Fruit fly (Drosophila melanogaster): ENCODE results near the gene CG14006.

Gene CG14006

DNA sequence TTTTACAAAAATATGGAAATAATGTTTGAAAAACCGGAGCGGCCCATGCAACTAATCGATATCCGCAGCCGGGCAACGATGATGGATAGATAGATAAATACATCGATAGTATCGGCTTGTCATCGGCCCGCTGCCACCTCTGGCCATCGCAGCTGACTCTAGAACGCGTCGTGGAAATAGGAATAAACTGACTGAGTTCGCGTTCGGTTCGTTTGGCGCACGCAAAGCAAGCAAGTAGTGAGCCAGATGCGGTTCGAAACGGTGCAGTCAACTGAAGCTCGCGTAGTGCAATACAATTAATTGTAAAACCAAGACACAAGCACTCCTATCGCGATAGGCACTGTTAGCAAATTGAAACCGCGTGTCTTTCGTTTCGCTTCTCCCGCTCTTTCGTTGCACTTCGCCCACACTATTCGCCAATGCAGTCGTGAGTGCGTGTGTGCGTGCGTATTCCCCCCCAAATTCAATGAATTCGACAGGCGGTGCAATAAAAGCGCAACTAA is 4.0 kb downstream of the CG14006 start, which contains the start of gene CG11030:
Gene CG11030 (plus strand): TSS at position 136 of the 503 bp plus-strand sequence.
- TF ChIP-seq cic (GFP tag; optimal IDR thresholded peaks at IDR 0.05) (peak; percentile 44), Crg-1 (GFP tag; optimal IDR thresholded peaks at IDR 0.05) (peak; percentile 42), CG33017 (tag; optimal IDR thresholded peaks at IDR 0.05) (no peak), tj (GFP tag; optimal IDR thresholded peaks at IDR 0.05) (peak; percentile 82), Clk (GFP tag; optimal IDR thresholded peaks at IDR 0.05) (no peak), CG12768 (GFP tag; optimal IDR thresholded peaks at IDR 0.05) (no peak), toe (GFP tag; optimal IDR thresholded peaks at IDR 0.05) (no peak), CG11617 (GFP tag; optimal IDR thresholded peaks at IDR 0.05) (no peak), CG7101 (tag; optimal IDR thresholded peaks at IDR 0.05) (no peak), kay (GFP tag; ENCODE audit: borderline replicate concordance) (no peak), ovo (GFP tag; optimal IDR thresholded peaks at IDR 0.05) (peak; percentile 24), CG5204 (GFP tag; optimal IDR thresholded peaks at IDR 0.05) (no peak), CG7045 (GFP tag; optimal IDR thresholded peaks at IDR 0.05) (no peak), bab1 (GFP tag; optimal IDR thresholded peaks at IDR 0.05) (peak; percentile 28), CG1620 (GFP tag; optimal IDR thresholded peaks at IDR 0.05) (peak; percentile 20), pad (GFP tag; optimal IDR thresholded peaks at IDR 0.05) (no peak), Mnt (GFP tag; optimal IDR thresholded peaks at IDR 0.05) (peak; percentile 94), CG14711 (tag; optimal IDR thresholded peaks at IDR 0.05) (no peak), Hr96 (GFP tag; optimal IDR thresholded peaks at IDR 0.05) (no peak), cnc (optimal IDR thresholded peaks at IDR 0.05) (no peak)

DNA sequence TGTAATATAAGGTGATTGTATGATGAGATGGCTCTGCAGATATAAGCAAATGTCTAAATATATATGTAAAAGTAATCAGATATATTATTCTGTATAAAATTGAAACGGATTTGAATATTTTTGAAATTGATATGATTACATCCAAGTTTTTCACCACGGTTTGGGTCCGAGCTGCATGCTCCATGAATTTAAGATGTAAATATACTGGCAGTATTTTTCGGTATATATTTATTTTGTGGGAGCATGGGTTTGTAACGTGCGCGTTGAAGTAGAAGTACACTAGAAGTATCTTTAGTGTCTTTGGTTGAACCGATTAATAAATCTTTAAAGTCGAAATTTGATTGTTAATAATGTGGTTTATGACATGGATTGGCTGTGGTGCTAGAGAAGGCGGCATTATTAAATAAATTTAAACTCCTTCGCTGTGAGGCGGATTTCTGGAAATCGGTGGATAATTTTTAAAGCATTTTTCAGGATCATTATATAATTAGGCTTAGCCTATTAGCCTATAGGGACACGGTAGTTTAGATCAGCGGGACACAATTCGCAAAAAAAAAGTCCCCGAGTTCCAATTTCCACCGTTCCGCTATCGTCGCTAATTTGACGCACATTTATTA is 4.6 kb downstream of the CG14006 start:
- TF ChIP-seq Mnt (GFP tag; optimal IDR thresholded peaks at IDR 0.05) (no peak), CG7101 (tag; optimal IDR thresholded peaks at IDR 0.05) (no peak), cic (GFP tag; optimal IDR thresholded peaks at IDR 0.05) (no peak), kay (GFP tag; ENCODE audit: borderline replicate concordance) (no peak), Clk (GFP tag; optimal IDR thresholded peaks at IDR 0.05) (no peak), pad (GFP tag; optimal IDR thresholded peaks at IDR 0.05) (no peak), cnc (optimal IDR thresholded peaks at IDR 0.05) (no peak), CG11617 (GFP tag; optimal IDR thresholded peaks at IDR 0.05) (no peak), bab1 (GFP tag; optimal IDR thresholded peaks at IDR 0.05) (no peak), CG14711 (tag; optimal IDR thresholded peaks at IDR 0.05) (no peak)

dm6 chr2L:5720407-5721228 is 8.0 kb downstream of the CG14006 start, which contains the start of the genes CG11149 and sip1:
Gene CG11149 (minus strand): TSS chr2L:5720899.
Gene sip1 (plus strand): TSS chr2L:5721051.
- peak; percentile 20 for TF ChIP-seq cic (GFP tag; optimal IDR thresholded peaks at IDR 0.05)
- TF ChIP-seq pad (GFP tag; optimal IDR thresholded peaks at IDR 0.05), result no peak
- TF ChIP-seq CG7101 (tag; optimal IDR thresholded peaks at IDR 0.05), result no peak
- TF ChIP-seq CG7045 (GFP tag; optimal IDR thresholded peaks at IDR 0.05), result no peak
- peak; percentile 72 for TF ChIP-seq kay (GFP tag; ENCODE audit: borderline replicate concordance)

DNA sequence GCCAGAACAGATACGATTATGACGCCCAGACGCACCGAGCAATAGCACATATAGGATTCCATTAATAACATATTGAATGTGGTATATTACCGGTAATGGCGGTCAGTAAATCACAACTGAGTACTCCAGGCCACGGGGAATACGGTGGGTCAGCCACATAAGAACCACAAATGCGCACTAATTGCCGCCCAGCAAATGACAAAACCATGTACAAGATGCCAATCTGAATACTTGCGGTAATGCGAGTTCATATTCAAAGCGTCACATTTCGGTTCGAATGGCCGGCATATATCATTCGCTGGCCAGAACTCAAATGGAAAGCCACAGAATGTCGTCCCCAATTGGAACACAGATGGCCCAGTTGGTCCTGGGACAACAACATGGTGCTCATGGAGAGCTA is 12.0 kb downstream of the CG14006 start, which contains the start of the genes CG14007 and CG34011:
Gene CG14007 (minus strand): TSS at position 101 of the 400 bp plus-strand sequence.
Gene CG34011 (plus strand): TSS at position 122 of the 400 bp plus-strand sequence.
- TF ChIP-seq Mnt (GFP tag; optimal IDR thresholded peaks at IDR 0.05) (no peak), toe (GFP tag; optimal IDR thresholded peaks at IDR 0.05) (no peak), CG33017 (tag; optimal IDR thresholded peaks at IDR 0.05) (no peak), CG11617 (GFP tag; optimal IDR thresholded peaks at IDR 0.05) (no peak), CG7045 (GFP tag; optimal IDR thresholded peaks at IDR 0.05) (no peak), Hr96 (GFP tag; optimal IDR thresholded peaks at IDR 0.05) (no peak), Clk (GFP tag; optimal IDR thresholded peaks at IDR 0.05) (no peak), CG12768 (GFP tag; optimal IDR thresholded peaks at IDR 0.05) (no peak), tj (GFP tag; optimal IDR thresholded peaks at IDR 0.05) (no peak), CG5204 (GFP tag; optimal IDR thresholded peaks at IDR 0.05) (no peak)

dm6 chr2L:5706074-5706473 is 22.5 kb downstream of the CG14006 start, which contains the start of gene CG7236:
Gene CG7236 (plus strand): TSS chr2L:5706374.
- TF ChIP-seq tj (GFP tag; optimal IDR thresholded peaks at IDR 0.05) (no peak), Crg-1 (GFP tag; optimal IDR thresholded peaks at IDR 0.05) (no peak), CG14711 (tag; optimal IDR thresholded peaks at IDR 0.05) (no peak), CG11617 (GFP tag; optimal IDR thresholded peaks at IDR 0.05) (no peak), toe (GFP tag; optimal IDR thresholded peaks at IDR 0.05) (no peak), pad (GFP tag; optimal IDR thresholded peaks at IDR 0.05) (no peak), Clk (GFP tag; optimal IDR thresholded peaks at IDR 0.05) (no peak), CG33017 (tag; optimal IDR thresholded peaks at IDR 0.05) (no peak)

- no peak for TF ChIP-seq CG1620 (GFP tag; optimal IDR thresholded peaks at IDR 0.05)
- no peak for TF ChIP-seq pad (GFP tag; optimal IDR thresholded peaks at IDR 0.05)
- no peak for TF ChIP-seq CG14711 (tag; optimal IDR thresholded peaks at IDR 0.05)
- TF ChIP-seq cnc (optimal IDR thresholded peaks at IDR 0.05), result no peak
- no peak for TF ChIP-seq kay (GFP tag; ENCODE audit: borderline replicate concordance)
- no peak for TF ChIP-seq Crg-1 (GFP tag; optimal IDR thresholded peaks at IDR 0.05)
- no peak for TF ChIP-seq bab1 (GFP tag; optimal IDR thresholded peaks at IDR 0.05)
- no peak for TF ChIP-seq cic (GFP tag; optimal IDR thresholded peaks at IDR 0.05)
- no peak for TF ChIP-seq toe (GFP tag; optimal IDR thresholded peaks at IDR 0.05)
- TF ChIP-seq ovo (GFP tag; optimal IDR thresholded peaks at IDR 0.05), result no peak
- no peak for TF ChIP-seq Hr96 (GFP tag; optimal IDR thresholded peaks at IDR 0.05)
- TF ChIP-seq CG12768 (GFP tag; optimal IDR thresholded peaks at IDR 0.05), result no peak
- TF ChIP-seq CG7045 (GFP tag; optimal IDR thresholded peaks at IDR 0.05), result no peak
- no peak for TF ChIP-seq tj (GFP tag; optimal IDR thresholded peaks at IDR 0.05)
- no peak for TF ChIP-seq CG5204 (GFP tag; optimal IDR thresholded peaks at IDR 0.05)
- no peak for TF ChIP-seq CG11617 (GFP tag; optimal IDR thresholded peaks at IDR 0.05)
- TF ChIP-seq Mnt (GFP tag; optimal IDR thresholded peaks at IDR 0.05), result no peak
- TF ChIP-seq CG7101 (tag; optimal IDR thresholded peaks at IDR 0.05), result no peak
Observed at dm6 chr2L:5678282-5678681, 50.3 kb downstream of the CG14006 start, which contains the start of gene CG12511. Gene CG12511 (plus strand): TSS chr2L:5678582.
